Fruit fly (Drosophila melanogaster) whole organism, embryonic: ENCODE data around the gene CG17717.

Source experiments
- Asciz ChIP-seq: fragments of 200-800 bp; sonication (Bioruptor generic); optimal IDR thresholded peaks from 2 replicates; lab custom pipeline; 2017; ENCODE audit warnings: missing biosample characterization, mild to moderate bottlenecking, missing genetic modification characterization, missing genetic modification reagents
- B-H2 ChIP-seq: fragments of 200-800 bp; sonication (Bioruptor generic); optimal IDR thresholded peaks from 2 replicates; lab custom pipeline; 2018; ENCODE audit warnings: missing biosample characterization, mild to moderate bottlenecking, missing genetic modification characterization
- C15 ChIP-seq: fragments of 200-800 bp; sonication (Bioruptor generic); IDR thresholded peaks from 3 replicates; pipeline ENCODE4 v1.3.6; 2022; ENCODE audit warnings: missing biosample characterization, missing genetic modification characterization
- CG10274 ChIP-seq: fragments of 200-800 bp; sonication (Bioruptor generic); optimal IDR thresholded peaks from 3 replicates; lab custom pipeline; 2017; ENCODE audit warnings: missing biosample characterization, mild to moderate bottlenecking, missing genetic modification characterization
- CG10979 ChIP-seq: fragments of 200-800 bp; sonication (Bioruptor generic); optimal IDR thresholded peaks from 2 replicates; lab custom pipeline; 2018; ENCODE audit warnings: missing biosample characterization, mild to moderate bottlenecking, missing genetic modification characterization, moderate library complexity
- CG12659 ChIP-seq: fragments of 200-800 bp; sonication (Bioruptor generic); optimal IDR thresholded peaks from 3 replicates; lab custom pipeline; 2017; ENCODE audit warnings: mild to moderate bottlenecking, missing biosample characterization, missing genetic modification reagents, missing genetic modification characterization
- CG13775 ChIP-seq: fragments of 200-800 bp; sonication (Bioruptor generic); optimal IDR thresholded peaks from 3 replicates; lab custom pipeline; 2017; ENCODE audit warnings: missing biosample characterization, mild to moderate bottlenecking, missing genetic modification characterization
- CG14710 ChIP-seq: fragments of 200-800 bp; sonication (Bioruptor generic); optimal IDR thresholded peaks from 3 replicates; lab custom pipeline; 2019; ENCODE audit warnings: missing biosample characterization, mild to moderate bottlenecking, missing genetic modification characterization, moderate library complexity
- CG17328 ChIP-seq: fragments of 200-800 bp; sonication (Bioruptor generic); IDR thresholded peaks from 2 replicates; pipeline ENCODE4 v1.3.6; 2022; ENCODE audit warnings: missing biosample characterization, missing genetic modification characterization
- CG18599 ChIP-seq: fragments of 200-800 bp; sonication (Bioruptor generic); optimal IDR thresholded peaks from 3 replicates; lab custom pipeline; 2017; ENCODE audit warnings: missing biosample characterization, missing genetic modification characterization, mild to moderate bottlenecking, moderate library complexity, missing genetic modification reagents
- CG30431 ChIP-seq: fragments of 200-800 bp; sonication (Bioruptor generic); optimal IDR thresholded peaks from 2 replicates; lab custom pipeline; 2017; ENCODE audit warnings: missing biosample characterization, missing genetic modification characterization
- CG31388 ChIP-seq: fragments of 200-800 bp; sonication (Bioruptor generic); optimal IDR thresholded peaks from 2 replicates; lab custom pipeline; 2016; ENCODE audit warnings: missing biosample characterization, missing genetic modification characterization
- CG32772 ChIP-seq: fragments of 200-800 bp; sonication (Bioruptor generic); IDR thresholded peaks from 2 replicates; pipeline ENCODE4 v1.3.6; 2022; ENCODE audit warnings: missing biosample characterization, missing genetic modification characterization
- CG33213 ChIP-seq: fragments of 200-800 bp; sonication (Bioruptor generic); optimal IDR thresholded peaks from 3 replicates; lab custom pipeline; 2016; ENCODE audit warnings: missing biosample characterization, missing genetic modification characterization
- CG3995 ChIP-seq: fragments of 200-800 bp; sonication (Bioruptor generic); optimal IDR thresholded peaks from 3 replicates; lab custom pipeline; 2016; ENCODE audit warnings: missing biosample characterization, missing genetic modification characterization
- CG5245 ChIP-seq: fragments of 200-800 bp; sonication (Bioruptor generic); optimal IDR thresholded peaks from 3 replicates; lab custom pipeline; 2016; ENCODE audit warnings: missing biosample characterization, missing genetic modification characterization
- CG6254 ChIP-seq: fragments of 200-800 bp; sonication (Bioruptor generic); optimal IDR thresholded peaks from 3 replicates; lab custom pipeline; 2017; ENCODE audit warnings: mild to moderate bottlenecking, missing biosample characterization, missing genetic modification reagents, missing genetic modification characterization
- CG6765 ChIP-seq: fragments of 200-800 bp; sonication (Bioruptor generic); optimal IDR thresholded peaks from 3 replicates; lab custom pipeline; 2017; ENCODE audit warnings: missing biosample characterization, mild to moderate bottlenecking, missing genetic modification characterization
- CG7357 ChIP-seq: fragments of 200-800 bp; sonication (Bioruptor generic); IDR thresholded peaks from 3 replicates; pipeline ENCODE4 v1.3.6; 2022; ENCODE audit warnings: missing biosample characterization, missing genetic modification characterization
- CG7745 ChIP-seq: fragments of 200-800 bp; sonication (Bioruptor generic); optimal IDR thresholded peaks from 2 replicates; lab custom pipeline; 2018; ENCODE audit warnings: missing biosample characterization, mild to moderate bottlenecking, missing genetic modification characterization, moderate library complexity
- CG8089 ChIP-seq: fragments of 200-800 bp; sonication (Bioruptor generic); optimal IDR thresholded peaks from 3 replicates; lab custom pipeline; 2016; ENCODE audit warnings: missing biosample characterization, missing genetic modification characterization
- E2f2 ChIP-seq: fragments of 200-800 bp; sonication (Bioruptor generic); IDR thresholded peaks from 2 replicates; pipeline ENCODE4 v1.3.6; 2022; ENCODE audit warnings: missing biosample characterization, missing genetic modification characterization
- Hey ChIP-seq: fragments of 200-800 bp; sonication (Bioruptor generic); optimal IDR thresholded peaks from 3 replicates; lab custom pipeline; 2018; ENCODE audit warnings: missing biosample characterization, mild to moderate bottlenecking, missing genetic modification characterization
- Hr3 ChIP-seq: fragments of 200-800 bp; sonication (Bioruptor generic); optimal IDR thresholded peaks from 3 replicates; lab custom pipeline; 2016; ENCODE audit warnings: missing biosample characterization, missing genetic modification characterization
- MESR4 ChIP-seq: fragments of 200-800 bp; sonication (Bioruptor generic); optimal IDR thresholded peaks from 2 replicates; lab custom pipeline; 2018; ENCODE audit warnings: missing biosample characterization, mild to moderate bottlenecking, missing genetic modification characterization, moderate library complexity
- Nf-YA ChIP-seq: fragments of 200-800 bp; sonication (Bioruptor generic); IDR thresholded peaks from 2 replicates; pipeline ENCODE4 v1.3.6; 2022; ENCODE audit warnings: missing biosample characterization, missing genetic modification characterization
- Oaz ChIP-seq: fragments of 200-800 bp; sonication (Bioruptor generic); IDR thresholded peaks from 2 replicates; pipeline ENCODE4 v1.3.6; 2022; ENCODE audit warnings: missing biosample characterization, missing genetic modification characterization
- Optix ChIP-seq: fragments of 200-800 bp; sonication (Bioruptor generic); IDR thresholded peaks from 3 replicates; pipeline ENCODE4 v1.3.6; 2022; ENCODE audit warnings: missing biosample characterization, missing genetic modification characterization
- Sox100B ChIP-seq: fragments of 200-800 bp; sonication (Bioruptor generic); optimal IDR thresholded peaks from 3 replicates; lab custom pipeline; 2018; ENCODE audit warnings: missing biosample characterization, mild to moderate bottlenecking, missing genetic modification characterization
- Ssrp ChIP-seq: fragments of 200-800 bp; sonication (Bioruptor generic); optimal IDR thresholded peaks from 2 replicates; lab custom pipeline; 2018; ENCODE audit warnings: missing biosample characterization, mild to moderate bottlenecking, missing genetic modification characterization, moderate library complexity
- aop ChIP-seq: fragments of 200-800 bp; sonication (Bioruptor generic); IDR thresholded peaks from 2 replicates; pipeline ENCODE4 v1.3.6; 2022; ENCODE audit warnings: missing biosample characterization, missing genetic modification characterization
- ase ChIP-seq: fragments of 200-800 bp; sonication (Bioruptor generic); IDR thresholded peaks from 3 replicates; pipeline ENCODE4 v1.3.6; 2022; ENCODE audit warnings: missing biosample characterization, missing genetic modification characterization
- bab2 ChIP-seq: fragments of 200-800 bp; sonication (Bioruptor generic); optimal IDR thresholded peaks from 2 replicates; lab custom pipeline; 2016; ENCODE audit warnings: missing biosample characterization, missing genetic modification characterization
- br ChIP-seq: fragments of >200 bp; optimal IDR thresholded peaks from 2 replicates; lab custom pipeline; 2017
- bsh ChIP-seq, 2 experiments: fragments of 200-800 bp; sonication (Bioruptor generic); optimal IDR thresholded peaks; 2 replicates each; lab custom pipeline; 2017 to 2018; ENCODE audit warnings: mild to moderate bottlenecking in 2 of 2, missing biosample characterization in 2 of 2, missing genetic modification characterization in 2 of 2, moderate library complexity in 1 of 2
- chn ChIP-seq: fragments of 200-800 bp; sonication (Bioruptor generic); optimal IDR thresholded peaks from 2 replicates; lab custom pipeline; 2016; ENCODE audit warnings: missing biosample characterization, missing genetic modification characterization
- dan ChIP-seq: fragments of 200-800 bp; sonication (Bioruptor generic); IDR thresholded peaks from 2 replicates; pipeline ENCODE4 v1.3.6; 2022; ENCODE audit warnings: missing biosample characterization, missing genetic modification characterization
- eyg ChIP-seq: fragments of 200-800 bp; sonication (Bioruptor generic); optimal IDR thresholded peaks from 3 replicates; lab custom pipeline; 2016; ENCODE audit warnings: missing biosample characterization, missing genetic modification characterization
- fd3F ChIP-seq: fragments of 200-800 bp; sonication (Bioruptor generic); optimal IDR thresholded peaks from 2 replicates; lab custom pipeline; 2018; ENCODE audit warnings: missing biosample characterization, mild to moderate bottlenecking, missing genetic modification characterization, moderate library complexity
- fu2 ChIP-seq: fragments of 200-800 bp; sonication (Bioruptor generic); optimal IDR thresholded peaks from 2 replicates; lab custom pipeline; 2016; ENCODE audit warnings: missing biosample characterization, missing genetic modification characterization
- gce ChIP-seq: fragments of 200-800 bp; sonication (Bioruptor generic); IDR thresholded peaks from 3 replicates; pipeline ENCODE4 v1.3.6; 2022; ENCODE audit warnings: missing biosample characterization, missing genetic modification characterization
- gcm ChIP-seq: fragments of 200-800 bp; sonication (Bioruptor generic); optimal IDR thresholded peaks from 2 replicates; lab custom pipeline; 2019; ENCODE audit warnings: missing biosample characterization, mild to moderate bottlenecking, missing genetic modification characterization, moderate library complexity
- mam ChIP-seq: fragments of 200-800 bp; sonication (Bioruptor generic); optimal IDR thresholded peaks from 3 replicates; lab custom pipeline; 2016; ENCODE audit warnings: missing biosample characterization, missing genetic modification characterization
- mld ChIP-seq: fragments of 200-800 bp; sonication (Bioruptor generic); IDR thresholded peaks from 3 replicates; pipeline ENCODE4 v1.3.6; 2022; ENCODE audit warnings: missing biosample characterization, missing genetic modification characterization; ENCODE audit not compliant: partially characterized antibody
- nmo ChIP-seq: fragments of 200-800 bp; sonication (Bioruptor generic); optimal IDR thresholded peaks from 2 replicates; lab custom pipeline; 2018; ENCODE audit warnings: missing biosample characterization, mild to moderate bottlenecking, missing genetic modification characterization, moderate library complexity
- pita ChIP-seq: fragments of 200-800 bp; sonication (Bioruptor generic); optimal IDR thresholded peaks from 2 replicates; lab custom pipeline; 2017; ENCODE audit warnings: missing biosample characterization, mild to moderate bottlenecking, missing genetic modification characterization
- sc ChIP-seq, 3 experiments: fragments of >200 bp in 2 of 3; fragments of 200-800 bp in 1 of 3; sonication (Bioruptor generic) in 1 of 3; optimal IDR thresholded peaks; 2 replicates in 2 of 3; 3 replicates in 1 of 3; lab custom pipeline; 2017; ENCODE audit warnings: mild to moderate bottlenecking in 1 of 3, missing biosample characterization in 1 of 3, missing genetic modification characterization in 1 of 3, missing genetic modification reagents in 1 of 3
- slbo ChIP-seq: fragments of 200-800 bp; sonication (Bioruptor generic); IDR thresholded peaks from 2 replicates; pipeline ENCODE4 v1.3.6; 2022; ENCODE audit warnings: missing biosample characterization, missing genetic modification characterization
- vvl ChIP-seq: fragments of 200-800 bp; sonication (Bioruptor generic); IDR thresholded peaks from 2 replicates; pipeline ENCODE4 v1.3.6; 2022; ENCODE audit warnings: missing biosample characterization, missing genetic modification characterization
- zen2 ChIP-seq: fragments of 200-800 bp; sonication (Bioruptor generic); IDR thresholded peaks from 3 replicates; pipeline ENCODE4 v1.3.6; 2022; ENCODE audit warnings: missing biosample characterization, missing genetic modification characterization; ENCODE audit not compliant: partially characterized antibody
- zf30C ChIP-seq: fragments of 200-800 bp; sonication (Bioruptor generic); optimal IDR thresholded peaks from 3 replicates; lab custom pipeline; 2018; ENCODE audit warnings: missing biosample characterization, mild to moderate bottlenecking, missing genetic modification characterization

CG17717 gene

dm6 chrX:6599233-6599632 lies 10.1 kb downstream of the CG17717 start (continued):
- TF ChIP-seq CG6254 (GFP tag; lab: Kevin White, UChicago) (peak; percentile 63), E2f2 (GFP tag; lab: Robert Waterston, UW) (peak; percentile 82), Hr3 (GFP tag; lab: Kevin White, UChicago) (no peak), sc (optimal IDR thresholded peaks at IDR 0.05; lab: Kevin White, UChicago) (no peak), sc (GFP tag; optimal IDR thresholded peaks at IDR 0.05; lab: Kevin White, UChicago) (peak; percentile 13), CG3995 (peak; percentile 44), Optix (GFP tag; lab: Robert Waterston, UW) (peak; percentile 80), CG17328 (GFP tag; lab: Robert Waterston, UW) (no peak), CG12659 (GFP tag; lab: Kevin White, UChicago) (peak; percentile 26), gce (peak; percentile 97), CG32772 (peak; percentile 98), CG10979 (peak; percentile 80), CG6765 (peak; percentile 7), Sox100B (GFP tag; lab: Kevin White, UChicago) (peak; percentile 72), fu2 (GFP tag; lab: Kevin White, UChicago) (no peak), CG7745 (no peak), br (lab: Kevin White, UChicago) (no peak), Hey (tag; lab: Kevin White, UChicago) (no peak), gcm (GFP tag; lab: Kevin White, UChicago) (no peak), CG30431 (GFP tag; lab: Kevin White, UChicago) (no peak), bsh (GFP tag; optimal IDR thresholded peaks at IDR 0.05; lab: Kevin White, UChicago) (peak; percentile 70 to 90), CG13775 (GFP tag; lab: Kevin White, UChicago) (peak; percentile 66), bab2 (GFP tag; lab: Kevin White, UChicago) (peak; percentile 86), CG5245 (GFP tag; lab: Kevin White, UChicago) (peak; percentile 82), vvl (peak; percentile 99), slbo (no peak), nmo (GFP tag; lab: Kevin White, UChicago) (peak; percentile 87), Oaz (peak; percentile 77), C15 (GFP tag; lab: Robert Waterston, UW) (peak; percentile 86), fd3F (no peak), CG14710 (tag; lab: Kevin White, UChicago) (peak; percentile 77), CG33213 (GFP tag; lab: Kevin White, UChicago) (peak; percentile 87), CG8089 (GFP tag; lab: Kevin White, UChicago) (peak; percentile 78), chn (no peak), CG7357 (GFP tag; lab: Robert Waterston, UW) (peak; percentile 91), dan (GFP tag; lab: Robert Waterston, UW) (peak; percentile 56; the same call in 1 of the 2 replicates), ase (GFP tag; lab: Robert Waterston, UW) (peak; percentile 98), Ssrp (tag; lab: Kevin White, UChicago) (peak; percentile 65), zen2 (GFP tag; lab: Robert Waterston, UW) (no peak), CG18599 (GFP tag; lab: Kevin White, UChicago) (peak; percentile 94), MESR4 (GFP tag; lab: Kevin White, UChicago) (peak; percentile 7), CG10274 (peak; percentile 49), mam (GFP tag; lab: Kevin White, UChicago) (peak; percentile 94), CG31388 (GFP tag; lab: Kevin White, UChicago) (peak; percentile 77), Asciz (GFP tag; lab: Kevin White, UChicago) (peak; percentile 80), zf30C (GFP tag; lab: Kevin White, UChicago) (no peak), mld (GFP tag; lab: Robert Waterston, UW) (no peak), Nf-YA (GFP tag; lab: Robert Waterston, UW) (peak; percentile 95), pita (GFP tag; lab: Kevin White, UChicago) (no peak), B-H2 (GFP tag; lab: Kevin White, UChicago) (peak; percentile 56), aop (GFP tag; lab: Robert Waterston, UW) (peak; percentile 90), eyg (GFP tag; lab: Kevin White, UChicago) (peak; percentile 83)
